Worm (Caenorhabditis elegans) whole organism, L1 larva: ENCODE measurements around the gene immp-1.

ENCODE experiments used
- nhr-85 ChIP-seq: sonication (generic microtip); peaks from one replicate; lab custom pipeline; 2016; ENCODE audit warnings: missing genetic modification characterization, inconsistent platforms, missing compliant biosample characterization
- zag-1 ChIP-seq: fragments of 150-350 bp; optimal IDR thresholded peaks from 2 replicates; lab custom pipeline; 2014; ENCODE audit warnings: missing biosample characterization, missing genetic modification characterization

DNA sequence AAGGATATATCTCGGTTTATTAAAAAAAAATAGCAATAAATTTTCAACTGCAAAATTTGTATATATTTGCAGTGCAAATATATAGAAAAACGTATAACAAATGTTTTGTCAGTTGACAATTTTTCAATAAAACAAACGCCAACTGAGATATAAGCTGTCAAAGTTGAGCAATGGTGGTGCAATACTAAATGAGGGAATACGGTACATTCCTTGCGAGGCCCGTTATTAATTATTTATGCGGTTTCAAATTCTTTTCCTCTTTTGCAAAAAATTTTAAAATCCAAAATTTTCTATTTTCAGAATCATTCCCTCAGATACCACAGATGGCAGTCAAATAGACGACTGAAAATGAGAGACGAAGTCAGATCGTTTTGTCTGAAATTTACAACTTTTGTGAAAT lies 20.7 kb downstream of the immp-1 start, which contains the start of gene twk-39:
- TF ChIP-seq zag-1 (no peak), nhr-85 (no peak)
